Fruit fly (Drosophila melanogaster): Measurements from ENCODE around the gene AsnS.

Gene AsnS

DNA sequence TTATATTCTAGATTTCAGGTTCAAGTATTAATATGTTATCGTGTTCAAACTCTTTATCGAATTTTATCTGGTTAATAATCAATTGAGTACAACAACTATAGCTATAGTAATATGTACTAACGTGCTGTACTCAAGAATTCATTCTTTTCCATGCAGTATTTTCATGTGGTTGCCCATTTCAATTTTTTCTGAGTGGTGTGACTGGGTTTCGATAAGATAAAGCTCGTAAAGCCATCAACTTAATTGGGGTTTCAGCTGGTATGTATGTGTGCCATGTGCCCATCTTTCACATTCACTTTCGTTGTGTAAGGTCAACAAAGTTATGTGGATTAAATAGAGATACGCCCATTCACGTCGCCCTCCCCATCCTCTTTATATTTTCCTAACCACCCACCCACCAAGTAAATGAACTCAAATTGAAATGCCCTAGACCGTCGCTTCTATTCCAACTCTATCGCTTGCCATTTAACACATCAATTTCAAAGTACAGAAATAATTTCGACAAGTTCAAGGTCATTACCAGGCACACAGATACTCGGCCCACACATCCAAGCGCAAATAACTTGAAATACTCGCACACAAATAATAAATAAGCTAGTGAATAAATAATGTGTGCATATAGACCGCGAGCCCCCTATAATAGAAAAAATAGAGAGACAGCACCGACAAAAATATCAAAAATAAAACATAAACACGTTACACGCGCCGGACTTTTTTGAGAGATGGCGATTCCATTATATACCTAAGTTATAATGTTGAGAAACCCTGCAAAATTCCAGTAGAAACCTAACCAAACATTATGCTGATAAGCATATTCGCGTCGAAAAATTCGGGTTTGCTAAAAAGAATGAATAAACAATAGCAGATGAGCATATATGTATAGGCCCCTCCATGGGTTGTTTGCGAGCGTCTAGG, 31.9 kb downstream of the AsnS start (continued):
- TF ChIP-seq sc (optimal IDR thresholded peaks at IDR 0.05) = no peak
- TF ChIP-seq sc (GFP tag; optimal IDR thresholded peaks at IDR 0.05) = no peak
- TF ChIP-seq CG6765 (GFP tag; optimal IDR thresholded peaks at IDR 0.05) = no peak
- TF ChIP-seq abd-A (tag; optimal IDR thresholded peaks at IDR 0.05) = peak; percentile 85
- no peak for TF ChIP-seq Nf-YB (GFP tag; optimal IDR thresholded peaks at IDR 0.05)
- TF ChIP-seq trh (GFP tag; optimal IDR thresholded peaks at IDR 0.05) = no peak
- TF ChIP-seq Vsx1 (GFP tag; optimal IDR thresholded peaks at IDR 0.05) = no peak
- TF ChIP-seq nau (GFP tag; optimal IDR thresholded peaks at IDR 0.05) = no peak
- no peak for TF ChIP-seq hb (GFP tag; IDR thresholded peaks at IDR 0.05; ENCODE audit: partially characterized antibody)
- TF ChIP-seq CG10565 (GFP tag; optimal IDR thresholded peaks at IDR 0.05) = no peak
- TF ChIP-seq H2.0 (GFP tag; IDR thresholded peaks at IDR 0.05) = no peak
- TF ChIP-seq HLHmδ (GFP tag; optimal IDR thresholded peaks at IDR 0.05) = no peak
- TF ChIP-seq Pdp1 (GFP tag; optimal IDR thresholded peaks at IDR 0.05) = peak in 1 of 2 experiments; percentile 73
- no peak for TF ChIP-seq Jarid2 (GFP tag; optimal IDR thresholded peaks at IDR 0.05)
- no peak for TF ChIP-seq CG2889 (GFP tag; IDR thresholded peaks at IDR 0.05)
- TF ChIP-seq Rfx (GFP tag; IDR thresholded peaks at IDR 0.05) = peak; percentile 32; the same call in 1 of the 2 replicates
- TF ChIP-seq CG11398 (GFP tag; optimal IDR thresholded peaks at IDR 0.05) = no peak
- TF ChIP-seq ranshi (GFP tag; IDR thresholded peaks at IDR 0.05) = no peak
- TF ChIP-seq nerfin-2 (GFP tag; IDR thresholded peaks at IDR 0.05; ENCODE audit: partially characterized antibody) = no peak
- no peak for TF ChIP-seq pb (GFP tag; optimal IDR thresholded peaks at IDR 0.05)
- TF ChIP-seq stwl (tag; optimal IDR thresholded peaks at IDR 0.05) = no peak
- TF ChIP-seq CG16863 (GFP tag; optimal IDR thresholded peaks at IDR 0.05) = no peak
- no peak for TF ChIP-seq chm (GFP tag; IDR thresholded peaks at IDR 0.05)
- peak; percentile 79; the same call in 2 of the 4 replicates for TF ChIP-seq chinmo (GFP tag; IDR thresholded peaks at IDR 0.05; ENCODE audit: partially characterized antibody)
- TF ChIP-seq Ets97D (GFP tag; optimal IDR thresholded peaks at IDR 0.05) = no peak
- no peak for TF ChIP-seq maf-S (GFP tag; optimal IDR thresholded peaks at IDR 0.05)
- no peak for TF ChIP-seq D19B (GFP tag; optimal IDR thresholded peaks at IDR 0.05)
- no peak for TF ChIP-seq Myb (GFP tag; optimal IDR thresholded peaks at IDR 0.05)
- TF ChIP-seq lbe (GFP tag; optimal IDR thresholded peaks at IDR 0.05) = no peak
- no peak for TF ChIP-seq Hand (GFP tag; optimal IDR thresholded peaks at IDR 0.05)
- TF ChIP-seq CG15601 (tag; optimal IDR thresholded peaks at IDR 0.05) = no peak
- peak; percentile 77 for TF ChIP-seq CG34376 (GFP tag; optimal IDR thresholded peaks at IDR 0.05)
- TF ChIP-seq CG5953 (GFP tag; IDR thresholded peaks at IDR 0.05) = no peak
- no peak for TF ChIP-seq Nf-YA (GFP tag; IDR thresholded peaks at IDR 0.05)
- TF ChIP-seq cad (GFP tag; optimal IDR thresholded peaks at IDR 0.05) = no peak
- TF ChIP-seq CG10431 (GFP tag; optimal IDR thresholded peaks at IDR 0.05) = no peak
- no peak for TF ChIP-seq CG7839 (tag; optimal IDR thresholded peaks at IDR 0.05)
- TF ChIP-seq pzg (GFP tag; optimal IDR thresholded peaks at IDR 0.05) = no peak
- no peak for TF ChIP-seq CG9609 (GFP tag; optimal IDR thresholded peaks at IDR 0.05)
- TF ChIP-seq aop (GFP tag; IDR thresholded peaks at IDR 0.05) = no peak
- TF ChIP-seq zfh2 (GFP tag; optimal IDR thresholded peaks at IDR 0.05) = no peak
- TF ChIP-seq corto (GFP tag; optimal IDR thresholded peaks at IDR 0.05) = no peak
- TF ChIP-seq kni (GFP tag; optimal IDR thresholded peaks at IDR 0.05) = no peak
- no peak for TF ChIP-seq pita (GFP tag; optimal IDR thresholded peaks at IDR 0.05)
- no peak for TF ChIP-seq Mrtf (GFP tag; IDR thresholded peaks at IDR 0.05)
- TF ChIP-seq MTF-1 (GFP tag; optimal IDR thresholded peaks at IDR 0.05; ENCODE audit: borderline replicate concordance) = no peak
- no peak for TF ChIP-seq CG13775 (GFP tag; optimal IDR thresholded peaks at IDR 0.05)
- TF ChIP-seq ems (GFP tag; optimal IDR thresholded peaks at IDR 0.05) = no peak
- TF ChIP-seq CG9876 (GFP tag; optimal IDR thresholded peaks at IDR 0.05) = no peak
